Worm (Caenorhabditis elegans) whole organism, L1 larva: ENCODE data around the gene pygo-1.

Experiments used
- C34B4.2 ChIP-seq: sonication (generic microtip); optimal IDR thresholded peaks from 2 replicates; lab custom pipeline; 2017; ENCODE audit warnings: mild to moderate bottlenecking, missing genetic modification characterization, missing compliant biosample characterization
- F16B12.6 ChIP-seq: fragments of 150-350 bp; optimal IDR thresholded peaks from 2 replicates; lab custom pipeline; 2014; ENCODE audit warnings: missing biosample characterization, missing genetic modification characterization
- Y116A8C.19 ChIP-seq: sonication (generic microtip); optimal IDR thresholded peaks from 2 replicates; lab custom pipeline; 2016; ENCODE audit warnings: missing compliant biosample characterization, missing genetic modification characterization, borderline replicate concordance
- aha-1 ChIP-seq: fragments of 150-350 bp; optimal IDR thresholded peaks from 2 replicates; lab custom pipeline; 2014; ENCODE audit warnings: missing biosample characterization, missing genetic modification characterization
- alr-1 ChIP-seq: fragments of 200-800 bp; sonication (Bioruptor generic); optimal IDR thresholded peaks from 2 replicates; lab custom pipeline; 2018; ENCODE audit warnings: borderline replicate concordance, mild to moderate bottlenecking, missing genetic modification characterization, missing compliant biosample characterization
- aly-2 ChIP-seq: fragments of 150-350 bp; optimal IDR thresholded peaks from 2 replicates; lab custom pipeline; 2014; ENCODE audit warnings: missing biosample characterization, missing genetic modification characterization
- ama-1 ChIP-seq: fragments of 150-350 bp; optimal IDR thresholded peaks from 2 replicates; lab custom pipeline; 2014
- blmp-1 ChIP-seq: fragments of 150-350 bp; optimal IDR thresholded peaks from 2 replicates; lab custom pipeline; 2014; ENCODE audit warnings: missing biosample characterization, missing genetic modification characterization
- ceh-63 ChIP-seq: fragments of 200-800 bp; sonication (Bioruptor generic); optimal IDR thresholded peaks from 2 replicates; lab custom pipeline; 2018; ENCODE audit warnings: mild to moderate bottlenecking, missing genetic modification characterization, missing compliant biosample characterization
- ceh-8 ChIP-seq: fragments of 200-800 bp; sonication (Bioruptor generic); optimal IDR thresholded peaks from 2 replicates; lab custom pipeline; 2018; ENCODE audit warnings: mild to moderate bottlenecking, missing genetic modification characterization, moderate library complexity, missing compliant biosample characterization
- ceh-82 ChIP-seq, 3 experiments: fragments of 150-350 bp in 1 of 3; sonication (generic microtip) in 2 of 3; optimal IDR thresholded peaks; 2 replicates each; lab custom pipeline; 2014 to 2017; ENCODE audit warnings: missing biosample characterization in 3 of 3, missing genetic modification characterization in 3 of 3
- ceh-88 ChIP-seq: fragments of 200-800 bp; sonication (Bioruptor generic); IDR thresholded peaks from 2 replicates; pipeline ENCODE4 v1.3.6; 2022; ENCODE audit warnings: missing genetic modification characterization, missing compliant biosample characterization
- ces-1 ChIP-seq: fragments of 150-350 bp; optimal IDR thresholded peaks from 2 replicates; lab custom pipeline; 2014; ENCODE audit warnings: missing biosample characterization, missing genetic modification reagents, missing genetic modification characterization
- dpl-1 ChIP-seq, 3 experiments: fragments of 150-350 bp in 2 of 3; sonication (generic microtip) in 1 of 3; optimal IDR thresholded peaks; 2 replicates each; lab custom pipeline; 2014 to 2017; ENCODE audit warnings: missing biosample characterization in 3 of 3, missing genetic modification characterization in 3 of 3, missing genetic modification reagents in 3 of 3
- dsc-1 ChIP-seq: sonication (generic microtip); optimal IDR thresholded peaks from 2 replicates; lab custom pipeline; 2016; ENCODE audit warnings: mild to moderate bottlenecking, missing genetic modification characterization, missing compliant biosample characterization
- efl-1 ChIP-seq, 4 experiments: fragments of 150-350 bp; optimal IDR thresholded peaks in 3 of 4; peaks in 1 of 4; 1 replicate in 1 of 4; 2 replicates in 3 of 4; lab custom pipeline; 2014; ENCODE audit warnings: missing biosample characterization in 2 of 4, missing genetic modification characterization in 2 of 4, missing genetic modification reagents in 2 of 4
- efl-3 ChIP-seq: fragments of 200-800 bp; sonication (Bioruptor generic); optimal IDR thresholded peaks from 2 replicates; lab custom pipeline; 2018; ENCODE audit warnings: mild to moderate bottlenecking, missing genetic modification characterization, missing compliant biosample characterization
- egl-13 ChIP-seq: sonication (generic microtip); optimal IDR thresholded peaks from 2 replicates; lab custom pipeline; 2016; ENCODE audit warnings: missing genotype, missing genetic modification reagents, missing genetic modification characterization, missing compliant biosample characterization
- egl-27 ChIP-seq, 2 experiments: fragments of 150-350 bp in 1 of 2; sonication (generic microtip); optimal IDR thresholded peaks; 3 replicates each; lab custom pipeline; 2017 to 2018; ENCODE audit warnings: missing biosample characterization in 2 of 2, missing genetic modification characterization in 2 of 2, missing genetic modification reagents in 2 of 2
- elt-2 ChIP-seq: sonication (generic microtip); optimal IDR thresholded peaks from 2 replicates; lab custom pipeline; 2016; ENCODE audit warnings: missing genetic modification characterization, mild to moderate bottlenecking, inconsistent platforms, missing compliant biosample characterization, missing genetic modification reagents
- elt-3 ChIP-seq, 6 experiments: fragments of 150-350 bp in 1 of 6; sonication (generic microtip); optimal IDR thresholded peaks; 2 replicates each; lab custom pipeline; 2017 to 2018; ENCODE audit warnings: missing biosample characterization in 6 of 6, missing genetic modification characterization in 6 of 6, inconsistent platforms in 1 of 6
- ets-5 ChIP-seq: fragments of 200-800 bp; sonication (Bioruptor generic); IDR thresholded peaks from 2 replicates; pipeline ENCODE4 v1.3.6; 2022; ENCODE audit warnings: missing genetic modification characterization, missing compliant biosample characterization
- fkh-10 ChIP-seq: sonication (generic microtip); optimal IDR thresholded peaks from 2 replicates; lab custom pipeline; 2017; ENCODE audit warnings: missing biosample characterization, missing genetic modification reagents, missing genetic modification characterization
- fkh-8 ChIP-seq: sonication (generic microtip); optimal IDR thresholded peaks from 2 replicates; lab custom pipeline; 2016; ENCODE audit warnings: mild to moderate bottlenecking, missing genetic modification characterization, missing compliant biosample characterization
- fos-1 ChIP-seq: fragments of 150-350 bp; optimal IDR thresholded peaks from 2 replicates; lab custom pipeline; 2014; ENCODE audit warnings: missing biosample characterization, missing genetic modification characterization
- hpl-2 ChIP-seq: fragments of 150-350 bp; optimal IDR thresholded peaks from 2 replicates; lab custom pipeline; 2014; ENCODE audit warnings: missing biosample characterization, missing genetic modification reagents, missing genetic modification characterization
- isw-1 ChIP-seq: fragments of 200-800 bp; sonication (Bioruptor generic); IDR thresholded peaks from 2 replicates; pipeline ENCODE4 v1.3.6; 2022; ENCODE audit warnings: missing genetic modification characterization, missing compliant biosample characterization
- lin-13 ChIP-seq: fragments of 150-350 bp; optimal IDR thresholded peaks from 2 replicates; lab custom pipeline; 2014; ENCODE audit warnings: missing biosample characterization, missing genetic modification reagents, missing genetic modification characterization
- lin-14 ChIP-seq: fragments of 200-800 bp; sonication (Bioruptor generic); optimal IDR thresholded peaks from 2 replicates; lab custom pipeline; 2018; ENCODE audit warnings: mild to moderate bottlenecking, missing genetic modification characterization, moderate library complexity, missing compliant biosample characterization
- lin-15B ChIP-seq: fragments of 150-350 bp; sonication (generic microtip); optimal IDR thresholded peaks from 3 replicates; lab custom pipeline; 2014; ENCODE audit warnings: missing biosample characterization, missing genetic modification characterization
- lir-3 ChIP-seq: sonication (generic microtip); optimal IDR thresholded peaks from 2 replicates; lab custom pipeline; 2016; ENCODE audit warnings: mild to moderate bottlenecking, missing genetic modification characterization, moderate library complexity, missing compliant biosample characterization; ENCODE audit not compliant: poor library complexity
- lsy-2 ChIP-seq, 2 experiments: fragments of 150-350 bp; optimal IDR thresholded peaks; 2 replicates each; lab custom pipeline; 2014; ENCODE audit warnings: missing biosample characterization in 2 of 2, missing genetic modification characterization in 2 of 2
- mab-9 ChIP-seq: fragments of 200-800 bp; sonication (Bioruptor generic); IDR thresholded peaks from 2 replicates; pipeline ENCODE4 v1.3.6; 2022; ENCODE audit warnings: missing genetic modification reagents, missing genetic modification characterization, missing compliant biosample characterization
- mep-1 ChIP-seq: fragments of 150-350 bp; optimal IDR thresholded peaks from 2 replicates; lab custom pipeline; 2014; ENCODE audit warnings: missing biosample characterization, missing genetic modification characterization
- nhr-11 ChIP-seq: fragments of 150-350 bp; optimal IDR thresholded peaks from 2 replicates; lab custom pipeline; 2014; ENCODE audit warnings: missing biosample characterization, missing genetic modification characterization
- nhr-12 ChIP-seq: sonication (generic microtip); optimal IDR thresholded peaks from 2 replicates; lab custom pipeline; 2017; ENCODE audit warnings: missing biosample characterization, missing genetic modification characterization
- nhr-20 ChIP-seq: sonication (generic microtip); optimal IDR thresholded peaks from 2 replicates; lab custom pipeline; 2016; ENCODE audit warnings: mild to moderate bottlenecking, missing genetic modification characterization, missing compliant biosample characterization
- nhr-71 ChIP-seq: sonication (generic microtip); optimal IDR thresholded peaks from 2 replicates; lab custom pipeline; 2016; ENCODE audit warnings: mild to moderate bottlenecking, missing genetic modification characterization, moderate library complexity, missing compliant biosample characterization
- nhr-90 ChIP-seq: sonication (generic microtip); optimal IDR thresholded peaks from 2 replicates; lab custom pipeline; 2016; ENCODE audit warnings: mild to moderate bottlenecking, missing genetic modification characterization, missing compliant biosample characterization; ENCODE audit not compliant: poor library complexity
- pax-3 ChIP-seq: fragments of 200-800 bp; sonication (Bioruptor generic); optimal IDR thresholded peaks from 2 replicates; lab custom pipeline; 2018; ENCODE audit warnings: mild to moderate bottlenecking, missing genetic modification characterization, moderate library complexity, missing compliant biosample characterization
- pqm-1 ChIP-seq: sonication (generic microtip); optimal IDR thresholded peaks from 3 replicates; lab custom pipeline; 2017; ENCODE audit warnings: missing biosample characterization, missing genetic modification characterization
- rnt-1 ChIP-seq: sonication (generic microtip); optimal IDR thresholded peaks from 2 replicates; lab custom pipeline; 2016; ENCODE audit warnings: mild to moderate bottlenecking, missing genetic modification characterization, moderate library complexity, missing compliant biosample characterization
- skn-1 ChIP-seq: fragments of 150-350 bp; optimal IDR thresholded peaks from 2 replicates; lab custom pipeline; 2014; ENCODE audit warnings: missing biosample characterization, missing genetic modification characterization
- snu-23 ChIP-seq: sonication (generic microtip); optimal IDR thresholded peaks from 2 replicates; lab custom pipeline; 2016; ENCODE audit warnings: missing genetic modification characterization, missing compliant biosample characterization
- sox-4 ChIP-seq: sonication (generic microtip); optimal IDR thresholded peaks from 2 replicates; lab custom pipeline; 2016; ENCODE audit warnings: missing genetic modification characterization, missing compliant biosample characterization
- sptf-1 ChIP-seq: fragments of 150-350 bp; optimal IDR thresholded peaks from 2 replicates; lab custom pipeline; 2014; ENCODE audit warnings: missing biosample characterization, missing genetic modification characterization
- swsn-7 ChIP-seq: sonication (generic microtip); optimal IDR thresholded peaks from 2 replicates; lab custom pipeline; 2016; ENCODE audit warnings: missing genetic modification characterization, missing compliant biosample characterization
- tbx-2 ChIP-seq: sonication (generic microtip); optimal IDR thresholded peaks from 2 replicates; lab custom pipeline; 2016; ENCODE audit warnings: missing genetic modification characterization, missing compliant biosample characterization
- tlp-1 ChIP-seq: fragments of 150-350 bp; optimal IDR thresholded peaks from 2 replicates; lab custom pipeline; 2014; ENCODE audit warnings: missing biosample characterization, missing genetic modification characterization
- unc-86 ChIP-seq: sonication (generic microtip); optimal IDR thresholded peaks from 2 replicates; lab custom pipeline; 2016; ENCODE audit warnings: missing genetic modification characterization, missing compliant biosample characterization
- unc-98 ChIP-seq: fragments of 200-800 bp; sonication (Bioruptor generic); IDR thresholded peaks from 2 replicates; pipeline ENCODE4 v1.3.6; 2022; ENCODE audit warnings: missing genetic modification characterization, missing compliant biosample characterization
- vab-15 ChIP-seq: sonication (generic microtip); optimal IDR thresholded peaks from 2 replicates; lab custom pipeline; 2017; ENCODE audit warnings: missing genotype, mild to moderate bottlenecking, missing genetic modification characterization, missing compliant biosample characterization
- xbp-1 ChIP-seq: sonication (generic microtip); optimal IDR thresholded peaks from 2 replicates; lab custom pipeline; 2016; ENCODE audit warnings: missing genetic modification characterization, missing compliant biosample characterization
- zag-1 ChIP-seq: fragments of 150-350 bp; optimal IDR thresholded peaks from 2 replicates; lab custom pipeline; 2014; ENCODE audit warnings: missing biosample characterization, missing genetic modification characterization

The pygo-1 gene

DNA sequence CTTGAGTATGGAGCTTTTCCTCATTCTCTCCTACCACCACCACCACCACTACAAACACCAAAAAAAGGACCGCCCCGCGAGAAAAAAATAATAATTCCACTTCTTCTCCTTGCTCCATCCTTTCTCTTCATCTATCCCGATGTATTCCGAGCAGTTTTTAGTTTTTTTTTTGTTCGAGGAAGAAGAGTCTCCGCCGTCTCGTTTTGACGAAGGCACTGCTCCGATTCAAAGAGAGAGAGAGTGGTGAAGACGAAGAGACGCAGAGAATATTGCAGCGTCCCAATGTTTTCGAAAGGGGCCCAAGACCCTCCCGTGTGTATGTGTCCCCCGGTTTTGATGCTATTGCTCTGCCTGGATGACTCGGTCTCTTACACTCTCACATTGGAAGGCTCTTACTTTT lies 2.0 kb upstream of the pygo-1 start:
- TF ChIP-seq egl-27 (tag; optimal IDR thresholded peaks at IDR 0.05; lab: Kevin White, UChicago) (no peak), skn-1 (tag; lab: Kevin White, UChicago) (no peak), fkh-8 (tag; lab: Kevin White, UChicago) (no peak), lin-15B (tag; lab: Kevin White, UChicago) (no peak), vab-15 (no peak), nhr-71 (tag; lab: Kevin White, UChicago) (peak; percentile 34), alr-1 (tag; lab: Kevin White, UChicago) (no peak), ceh-88 (no peak), nhr-20 (tag; lab: Kevin White, UChicago) (no peak), aha-1 (tag; lab: Kevin White, UChicago) (no peak), C34B4.2 (tag; lab: Kevin White, UChicago) (no peak), efl-3 (GFP tag; lab: Kevin White, UChicago) (no peak), nhr-11 (no peak), snu-23 (GFP tag; lab: Kevin White, UChicago) (no peak), pqm-1 (tag; lab: Kevin White, UChicago) (no peak), unc-98 (no peak), mep-1 (tag; lab: Kevin White, UChicago) (peak; percentile 38), ets-5 (no peak), pax-3 (tag; lab: Kevin White, UChicago) (no peak), lin-14 (GFP tag; lab: Kevin White, UChicago) (peak; percentile 82), zag-1 (tag; lab: Kevin White, UChicago) (no peak), tlp-1 (no peak), Y116A8C.19 (tag; lab: Kevin White, UChicago) (no peak), ceh-8 (no peak), hpl-2 (no peak), ceh-63 (GFP tag; lab: Kevin White, UChicago) (no peak), fkh-10 (GFP tag; lab: Kevin White, UChicago) (peak; percentile 51), F16B12.6 (tag; lab: Kevin White, UChicago) (no peak), xbp-1 (tag; lab: Kevin White, UChicago) (no peak), unc-86 (tag; lab: Kevin White, UChicago) (no peak), efl-1 (optimal IDR thresholded peaks at IDR 0.05; lab: Kevin White, UChicago) (no peak), efl-1 (GFP tag; optimal IDR thresholded peaks at IDR 0.05 in 1 of 2; lab: Kevin White, UChicago) (peak in 1 of 2 experiments; percentile 67), dsc-1 (tag; lab: Kevin White, UChicago) (peak; percentile 2), elt-3 (tag; optimal IDR thresholded peaks at IDR 0.05; lab: Kevin White, UChicago) (no peak), egl-13 (tag; lab: Kevin White, UChicago) (no peak), lir-3 (tag; lab: Kevin White, UChicago) (no peak), ceh-82 (tag; optimal IDR thresholded peaks at IDR 0.05; lab: Kevin White, UChicago) (peak in 1 of 3 experiments; percentile 13), fos-1 (tag; lab: Kevin White, UChicago) (no peak), elt-2 (tag; lab: Kevin White, UChicago) (no peak), swsn-7 (tag; lab: Kevin White, UChicago) (no peak), sox-4 (tag; lab: Kevin White, UChicago) (no peak), mab-9 (GFP tag; lab: Robert Waterston, UW) (no peak), sptf-1 (no peak), aly-2 (tag; lab: Kevin White, UChicago) (no peak), isw-1 (GFP tag; lab: Robert Waterston, UW) (no peak), blmp-1 (tag; lab: Kevin White, UChicago) (no peak), lsy-2 (tag; optimal IDR thresholded peaks at IDR 0.05; lab: Kevin White, UChicago) (peak; percentile 3 to 32), ama-1 (lab: Kevin White, UChicago) (no peak), rnt-1 (tag; lab: Kevin White, UChicago) (peak; percentile 9), nhr-90 (tag; lab: Kevin White, UChicago) (no peak), dpl-1 (GFP tag; optimal IDR thresholded peaks at IDR 0.05; lab: Kevin White, UChicago) (no peak), ces-1 (GFP tag; lab: Kevin White, UChicago) (no peak), tbx-2 (tag; lab: Kevin White, UChicago) (no peak), lin-13 (no peak), nhr-12 (tag; lab: Kevin White, UChicago) (no peak)
